Fruit fly (Drosophila melanogaster): ENCODE results near the gene SerRS-m.

DNA sequence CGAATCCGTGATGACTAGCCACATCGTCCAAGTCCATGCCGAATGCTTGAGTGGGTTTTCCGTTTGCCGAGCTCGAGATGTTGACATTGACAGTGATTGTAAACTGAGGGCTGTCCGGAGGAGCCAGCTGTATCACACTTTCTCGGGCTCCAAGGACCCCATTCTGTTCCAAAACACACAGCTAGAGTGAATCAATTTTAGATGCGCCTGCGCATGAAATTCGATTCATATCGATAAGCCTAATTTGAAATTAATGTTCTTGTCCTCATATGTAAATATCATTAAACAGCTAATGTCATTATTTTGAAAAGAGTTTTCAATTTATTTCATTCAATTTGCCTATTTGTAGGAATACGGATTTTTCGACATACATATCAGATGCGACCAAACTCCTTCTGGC is 29.3 kb downstream of the SerRS-m start, which contains the start of gene CG14868:
- TF ChIP-seq CG6792 (GFP tag; optimal IDR thresholded peaks at IDR 0.05), result no peak
- TF ChIP-seq achi (GFP tag; optimal IDR thresholded peaks at IDR 0.05), result no peak
- TF ChIP-seq dac (GFP tag; optimal IDR thresholded peaks at IDR 0.05), result no peak
- TF ChIP-seq Smox (GFP tag; optimal IDR thresholded peaks at IDR 0.05), result no peak
- no peak for TF ChIP-seq CG6163 (GFP tag; IDR thresholded peaks at IDR 0.05)
- no peak for TF ChIP-seq Sox102F (GFP tag; optimal IDR thresholded peaks at IDR 0.05)
- no peak for TF ChIP-seq CG10669 (GFP tag; optimal IDR thresholded peaks at IDR 0.05)
- TF ChIP-seq CG7368 (GFP tag; optimal IDR thresholded peaks at IDR 0.05), result no peak
- no peak for TF ChIP-seq Eip75B (GFP tag; optimal IDR thresholded peaks at IDR 0.05)
- no peak for TF ChIP-seq net (GFP tag; optimal IDR thresholded peaks at IDR 0.05)

Data from whole organism, prepupa.